Worm (Caenorhabditis elegans) whole organism, early embryonic: ENCODE data around the gene gst-17.

Experiments used
- ama-1 ChIP-seq: fragments of 150-350 bp; optimal IDR thresholded peaks from 2 replicates; lab custom pipeline; 2014
- flt-1 ChIP-seq: fragments of 200-800 bp; sonication (Bioruptor generic); IDR thresholded peaks from 2 replicates; pipeline ENCODE4 v1.3.6; 2022; ENCODE audit warnings: missing genetic modification characterization, missing compliant biosample characterization

- TF ChIP-seq flt-1 (GFP tag; lab: Robert Waterston, UW) (no peak), ama-1 (lab: Kevin White, UChicago) (no peak)
Measured at ce11 chrII:13600904-13601303, 29.7 kb downstream of the gst-17 start, which contains the start of gene csp-1.
